Fruit fly (Drosophila melanogaster): ENCODE data around the gene mia.

mia gene

dm6 chr3R:5564775-5565190 is 13.8 kb upstream of the mia start, which contains the start of the genes CG14671 and CG12746:
CG14671 (minus strand) TSS chr3R:5564815.
CG12746 (plus strand) TSS chr3R:5564865.
- no peak for TF ChIP-seq Vsx2 (GFP tag; optimal IDR thresholded peaks at IDR 0.05; ENCODE audit: partially characterized antibody)
- no peak for TF ChIP-seq Rel (GFP tag; optimal IDR thresholded peaks at IDR 0.05)
- TF ChIP-seq Rel (tag; optimal IDR thresholded peaks at IDR 0.05), result peak; percentile 88

dm6 chr3R:5563420-5563819 is 12.5 kb upstream of the mia start, which contains the start of gene Pi4KIIalpha:
Pi4KIIalpha (minus strand) TSS chr3R:5563652.
- TF ChIP-seq Rel (GFP tag; optimal IDR thresholded peaks at IDR 0.05), result no peak
- peak; percentile 41 for TF ChIP-seq Rel (tag; optimal IDR thresholded peaks at IDR 0.05)
- TF ChIP-seq br (GFP tag; optimal IDR thresholded peaks at IDR 0.05), result no peak
- TF ChIP-seq ey (GFP tag; optimal IDR thresholded peaks at IDR 0.05), result no peak

dm6 chr3R:5562956-5563355 is 12.0 kb upstream of the mia start:
- TF ChIP-seq N (GFP tag; optimal IDR thresholded peaks at IDR 0.05) (no peak), fru (GFP tag; optimal IDR thresholded peaks at IDR 0.05) (no peak), ey (GFP tag; optimal IDR thresholded peaks at IDR 0.05) (no peak)

- TF ChIP-seq Jra (GFP tag; optimal IDR thresholded peaks at IDR 0.05), result no peak
- peak; percentile 71 for TF ChIP-seq Dif (GFP tag; optimal IDR thresholded peaks at IDR 0.05; ENCODE audit: partially characterized antibody)
- TF ChIP-seq Vsx2 (GFP tag; optimal IDR thresholded peaks at IDR 0.05; ENCODE audit: partially characterized antibody), result peak; percentile 91
Measured at dm6 chr3R:5554852-5555251, 3.9 kb upstream of the mia start, which contains the start of gene Snm1. Snm1 (plus strand) TSS chr3R:5555084.

- no peak for TF ChIP-seq Sp1 (GFP tag; optimal IDR thresholded peaks at IDR 0.05)
- TF ChIP-seq CG9705 (GFP tag; optimal IDR thresholded peaks at IDR 0.05), result no peak
- no peak for TF ChIP-seq CG32264 (GFP tag; optimal IDR thresholded peaks at IDR 0.05)
Measured at dm6 chr3R:5554082-5554481, 3.1 kb upstream of the mia start, which contains the start of gene Pcmt. Pcmt (minus strand) TSS chr3R:5554316.

- TF ChIP-seq dl (GFP tag; optimal IDR thresholded peaks at IDR 0.05; ENCODE audit: insufficient read depth in 1 of 2, partially characterized antibody in 2 of 2) (no peak), HLH106 (tag; optimal IDR thresholded peaks at IDR 0.05) (no peak)
Measured at dm6 chr3R:5551593-5551992, 625 bp upstream of the mia start.

dm6 chr3R:5550452-5550851 is 516 bp downstream of the mia start:
- TF ChIP-seq lola (GFP tag; optimal IDR thresholded peaks at IDR 0.05) (no peak), psq (GFP tag; optimal IDR thresholded peaks at IDR 0.05) (no peak), pan (optimal IDR thresholded peaks at IDR 0.05) (no peak), woc (GFP tag; optimal IDR thresholded peaks at IDR 0.05) (no peak), CG9705 (GFP tag; optimal IDR thresholded peaks at IDR 0.05) (no peak), sv (GFP tag; optimal IDR thresholded peaks at IDR 0.05) (no peak), tai (GFP tag; optimal IDR thresholded peaks at IDR 0.05) (no peak), ey (GFP tag; optimal IDR thresholded peaks at IDR 0.05) (no peak), foxo (GFP tag; optimal IDR thresholded peaks at IDR 0.05) (no peak), GATAd (GFP tag; optimal IDR thresholded peaks at IDR 0.05) (no peak), br (GFP tag; optimal IDR thresholded peaks at IDR 0.05) (no peak), dmrt93B (GFP tag; optimal IDR thresholded peaks at IDR 0.05) (no peak), Hnf4 (GFP tag; optimal IDR thresholded peaks at IDR 0.05) (no peak), HLH106 (tag; optimal IDR thresholded peaks at IDR 0.05) (no peak)

- TF ChIP-seq dl (GFP tag; optimal IDR thresholded peaks at IDR 0.05; ENCODE audit: insufficient read depth in 1 of 2, partially characterized antibody in 2 of 2) (no peak), Hr83 (GFP tag; optimal IDR thresholded peaks at IDR 0.05; ENCODE audit: poor library complexity, severe bottlenecking) (peak; percentile 87), Dfd (GFP tag; optimal IDR thresholded peaks at IDR 0.05) (no peak), Dif (GFP tag; optimal IDR thresholded peaks at IDR 0.05; ENCODE audit: partially characterized antibody) (peak; percentile 31), OdsH (GFP tag; optimal IDR thresholded peaks at IDR 0.05) (peak; percentile 32), h (GFP tag; optimal IDR thresholded peaks at IDR 0.05) (peak; percentile 87), CG9705 (GFP tag; optimal IDR thresholded peaks at IDR 0.05) (peak; percentile 38), foxo (GFP tag; optimal IDR thresholded peaks at IDR 0.05) (peak in 1 of 2 experiments; percentile 69), Myc (optimal IDR thresholded peaks at IDR 0.05) (peak; percentile 69), sage (GFP tag; optimal IDR thresholded peaks at IDR 0.05) (no peak), ey (GFP tag; optimal IDR thresholded peaks at IDR 0.05) (peak; percentile 42), woc (GFP tag; optimal IDR thresholded peaks at IDR 0.05) (peak; percentile 62), sv (GFP tag; optimal IDR thresholded peaks at IDR 0.05) (peak; percentile 44), Rel (GFP tag; optimal IDR thresholded peaks at IDR 0.05) (no peak), Rel (tag; optimal IDR thresholded peaks at IDR 0.05) (peak; percentile 41), usp (GFP tag; optimal IDR thresholded peaks at IDR 0.05) (no peak)
Measured at dm6 chr3R:5547464-5547943, 3.5 kb downstream of the mia start, which contains the start of gene CG2519. CG2519 (minus strand) TSS chr3R:5547775.

Measured in whole organism, wandering third instar larva.